Worm (Caenorhabditis elegans) whole organism, L4/young adult: ENCODE measurements around the gene F31E3.12.
"Not testable (repeated sequence)": the region's sequence is repeated elsewhere in the genome, so short reads cannot be mapped to it uniquely, and the experiment has no call there.

ENCODE experiments used
- W03F9.2 ChIP-seq: fragments of 150-350 bp; optimal IDR thresholded peaks from 2 replicates; lab custom pipeline; 2014; ENCODE audit warnings: missing biosample characterization, missing genetic modification characterization
- dao-5 ChIP-seq: sonication (generic microtip); optimal IDR thresholded peaks from 2 replicates; lab custom pipeline; 2016; ENCODE audit warnings: missing genotype, missing genetic modification characterization, moderate library complexity, missing compliant biosample characterization
- him-1 ChIP-seq: sonication (generic microtip); optimal IDR thresholded peaks from 2 replicates; lab custom pipeline; 2016; ENCODE audit warnings: missing genotype, missing genetic modification reagents, missing genetic modification characterization, missing compliant biosample characterization

Gene F31E3.12

DNA sequence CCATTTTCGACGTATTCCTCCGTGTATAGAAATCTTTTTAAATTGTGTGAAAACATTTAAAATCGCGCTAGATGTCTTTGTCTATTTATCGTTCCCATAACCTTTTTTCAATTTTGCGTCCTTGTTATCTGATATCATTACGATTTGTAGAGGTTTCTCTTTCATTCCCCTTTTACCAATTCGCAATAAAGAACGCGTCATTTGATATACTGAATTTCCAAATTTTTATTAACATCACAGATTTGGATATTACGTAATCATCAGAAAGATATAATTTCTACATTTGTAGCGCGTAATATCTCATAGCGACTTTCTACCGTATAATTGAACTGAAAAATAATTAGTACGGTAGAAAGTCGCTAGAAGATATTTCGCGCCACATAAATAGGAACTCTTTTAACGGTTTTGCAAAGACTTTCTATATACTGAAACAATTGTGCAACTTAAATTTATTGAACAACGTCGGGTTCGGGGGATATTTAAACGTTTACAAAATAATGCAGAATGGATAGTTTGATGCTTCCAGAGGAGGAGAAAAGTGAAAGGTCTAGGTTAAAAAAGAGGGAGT, 10.4 kb upstream of the F31E3.12 start:
- TF ChIP-seq W03F9.2 (tag; lab: Kevin White, UChicago) (no peak), him-1 (tag; lab: Kevin White, UChicago) (no peak), dao-5 (no peak)

DNA sequence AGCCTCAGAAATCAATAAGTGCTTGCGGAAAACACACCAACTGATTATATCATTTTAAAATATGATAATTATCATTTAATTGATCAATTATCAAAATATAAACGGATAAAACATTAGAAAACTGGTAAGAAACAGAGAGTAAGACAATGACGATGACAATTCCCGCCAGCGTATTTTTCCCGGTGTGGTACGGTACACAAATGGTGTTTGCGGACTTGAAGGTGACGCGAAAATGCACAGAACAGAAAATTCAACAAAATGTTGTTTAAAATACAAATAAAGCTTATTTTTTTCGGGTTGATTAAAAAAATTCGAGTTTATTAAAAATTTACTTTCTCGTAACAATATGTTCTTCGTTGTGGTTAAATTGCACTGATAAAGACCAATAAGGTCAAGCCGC, 8.0 kb upstream of the F31E3.12 start:
- TF ChIP-seq dao-5 (no peak), W03F9.2 (tag; lab: Kevin White, UChicago) (peak; percentile 42), him-1 (tag; lab: Kevin White, UChicago) (no peak)

DNA sequence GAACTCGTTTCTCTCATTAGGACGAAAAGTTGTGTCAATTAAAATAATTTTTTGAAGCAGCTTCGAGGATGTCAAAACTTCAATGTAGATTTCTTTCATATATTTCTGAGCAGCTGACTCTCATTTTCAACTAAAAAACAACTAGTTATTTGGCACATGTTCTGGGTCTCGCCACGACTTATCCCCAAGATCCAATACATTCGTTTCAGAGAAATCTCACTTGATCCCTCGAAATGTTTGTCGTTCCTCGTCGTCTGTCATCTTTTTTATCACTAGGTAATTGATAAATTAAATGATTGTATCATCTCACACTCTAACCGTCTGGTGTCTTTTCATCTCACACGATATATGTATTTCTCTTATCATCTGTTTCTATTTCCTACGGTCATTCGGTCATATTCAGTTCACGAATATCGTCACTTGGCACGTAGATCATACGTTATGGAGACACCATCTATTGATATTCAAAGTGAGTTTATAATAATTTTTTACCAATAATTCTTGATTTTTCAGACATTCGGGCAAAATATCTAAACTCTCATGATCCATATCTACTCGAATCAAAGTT, 7.2 kb upstream of the F31E3.12 start, which contains the start of the genes rpn-6.1 and F57B9.1:
Gene rpn-6.1, minus strand, starts transcription at position 65 of the 568 bp plus-strand sequence.
Gene F57B9.1, plus strand, starts transcription at position 154 of the 568 bp plus-strand sequence.
- no peak for TF ChIP-seq W03F9.2 (tag; lab: Kevin White, UChicago)
- no peak for TF ChIP-seq dao-5

DNA sequence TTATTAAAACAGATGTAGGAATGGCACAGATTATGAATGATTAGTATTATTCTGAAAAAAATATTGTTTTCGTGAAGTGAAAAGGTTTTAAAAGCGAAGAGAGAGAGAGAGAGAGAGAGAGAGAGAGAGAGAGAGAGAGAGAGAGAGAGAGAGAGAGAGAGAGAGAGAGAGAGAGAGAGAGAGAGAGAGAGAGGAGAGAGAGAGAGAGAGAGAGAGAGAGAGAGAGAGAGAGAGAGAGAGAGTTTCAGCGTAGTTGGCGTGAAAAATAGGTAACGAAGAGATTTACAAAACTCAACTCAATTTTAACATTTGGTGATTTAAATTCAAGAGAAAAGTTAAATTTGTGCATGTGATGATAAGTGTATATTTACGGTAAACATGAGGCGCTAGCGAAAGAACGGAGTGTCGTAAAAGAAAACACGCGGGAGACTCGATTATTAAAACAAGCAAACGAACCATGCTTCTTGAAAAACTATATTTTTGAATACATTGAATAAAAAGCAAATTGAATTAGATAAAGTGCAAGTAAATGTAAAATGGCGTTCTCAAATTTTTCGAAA, 1.0 kb upstream of the F31E3.12 start, which contains the start of gene panl-2:
Gene panl-2, minus strand, starts transcription at position 51 of the 560 bp plus-strand sequence.
- no peak for TF ChIP-seq him-1 (tag; lab: Kevin White, UChicago)
- TF ChIP-seq dao-5, result no peak
- no peak for TF ChIP-seq W03F9.2 (tag; lab: Kevin White, UChicago)

DNA sequence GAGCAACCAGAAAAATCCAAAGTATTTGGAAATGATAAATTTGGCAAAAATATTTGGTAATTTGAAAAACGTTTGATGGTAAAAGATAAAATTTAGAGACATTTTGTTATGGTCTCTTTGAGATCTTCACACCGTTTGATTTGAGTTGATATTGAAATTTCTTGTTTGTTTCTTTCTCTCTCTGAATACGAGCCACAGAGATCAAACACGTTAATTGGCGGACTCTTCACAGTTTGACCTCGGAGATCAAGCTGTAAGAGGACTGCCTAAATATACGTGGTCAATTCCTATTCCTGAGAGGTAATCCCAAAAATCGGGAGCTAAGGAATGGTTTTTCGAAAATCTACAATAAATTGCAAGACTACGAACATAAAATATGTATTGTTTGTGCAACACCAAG, 535 bp upstream of the F31E3.12 start:
- TF ChIP-seq W03F9.2 (tag; lab: Kevin White, UChicago) (no peak), dao-5 (no peak), him-1 (tag; lab: Kevin White, UChicago) (no peak)

DNA sequence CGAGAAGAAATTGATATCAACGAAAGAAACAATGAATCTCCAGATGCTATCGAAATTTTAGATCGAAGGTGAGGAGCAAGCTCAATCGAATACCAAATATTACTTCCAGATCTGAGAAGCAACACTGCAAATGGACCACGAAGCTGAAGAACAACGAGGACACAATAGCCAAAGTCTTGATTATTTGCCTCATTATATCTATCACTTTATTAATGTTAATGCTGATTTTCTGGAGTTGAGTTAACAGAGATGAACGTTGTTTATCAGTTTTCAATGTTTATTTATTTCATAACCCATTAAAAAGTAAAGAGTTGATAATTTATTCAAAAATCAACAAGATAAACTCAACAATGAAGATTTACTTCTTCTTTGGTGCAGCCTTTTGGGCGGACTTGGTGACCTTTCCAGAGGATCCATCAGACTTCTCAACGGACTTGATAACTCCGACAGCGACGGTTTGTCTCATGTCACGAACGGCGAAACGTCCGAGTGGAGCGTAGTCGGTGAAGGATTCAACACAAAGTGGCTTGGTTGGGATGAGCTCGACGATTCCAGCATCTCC, 672 bp downstream of the F31E3.12 start:
- peak; percentile 50 for TF ChIP-seq W03F9.2 (tag; lab: Kevin White, UChicago)
- TF ChIP-seq dao-5, result peak; percentile 25
- TF ChIP-seq him-1 (tag; lab: Kevin White, UChicago), result no peak

DNA sequence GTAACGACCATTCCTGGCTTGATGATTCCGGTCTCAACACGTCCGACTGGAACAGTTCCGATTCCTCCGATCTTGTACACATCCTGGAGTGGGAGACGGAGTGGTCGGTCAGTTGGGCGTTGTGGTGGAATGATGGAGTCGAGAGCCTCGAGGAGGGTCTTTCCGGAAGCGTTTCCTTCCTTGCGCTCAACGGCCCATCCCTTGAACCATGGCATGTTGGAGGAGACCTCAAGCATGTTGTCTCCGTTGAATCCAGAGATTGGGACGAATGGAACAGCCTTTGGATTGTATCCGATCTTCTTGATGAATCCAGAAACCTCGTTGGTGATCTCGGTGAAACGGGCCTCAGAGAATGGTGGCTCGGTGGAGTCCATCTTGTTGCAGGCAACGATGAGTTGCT, 1.6 kb downstream of the F31E3.12 start:
- TF ChIP-seq dao-5 (no peak), him-1 (tag; lab: Kevin White, UChicago) (no peak), W03F9.2 (tag; lab: Kevin White, UChicago) (no peak)

DNA sequence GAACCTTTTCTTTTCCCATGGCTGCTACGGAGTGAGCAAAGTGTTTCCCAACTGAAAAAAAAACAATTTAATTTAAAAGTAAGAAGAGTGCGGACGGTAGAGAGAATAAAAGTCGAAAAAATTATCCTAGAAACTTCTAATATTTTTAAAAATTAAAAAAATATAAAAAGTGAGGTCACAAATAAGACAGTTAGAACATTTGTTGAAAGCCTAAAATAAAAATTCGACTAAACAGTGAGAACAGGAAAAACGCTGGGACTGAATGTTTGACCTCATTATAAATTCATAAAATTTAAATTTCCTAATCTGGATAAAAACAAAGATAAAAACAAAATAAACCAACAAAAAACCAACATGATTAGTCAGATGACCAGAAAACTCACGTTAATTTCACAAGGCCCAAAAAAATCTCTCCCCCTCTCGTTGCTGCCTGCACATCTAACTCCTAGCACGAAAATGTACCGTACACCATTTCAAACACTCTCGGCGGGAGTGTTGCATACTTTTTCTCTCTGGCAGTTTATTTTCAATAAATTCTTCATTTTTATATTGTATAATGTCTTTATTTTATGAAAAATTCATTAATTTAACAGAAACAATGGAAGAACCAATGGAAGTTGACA, 2.6 kb downstream of the F31E3.12 start, which contains the start of the genes eef-1A.1 and rfc-4:
Gene eef-1A.1, minus strand, starts transcription at position 51 of the 623 bp plus-strand sequence.
Gene rfc-4, plus strand, starts transcription at position 592 of the 623 bp plus-strand sequence.
- peak; percentile 80 for TF ChIP-seq him-1 (tag; lab: Kevin White, UChicago)
- no peak for TF ChIP-seq dao-5
- TF ChIP-seq W03F9.2 (tag; lab: Kevin White, UChicago), result peak; percentile 97

DNA sequence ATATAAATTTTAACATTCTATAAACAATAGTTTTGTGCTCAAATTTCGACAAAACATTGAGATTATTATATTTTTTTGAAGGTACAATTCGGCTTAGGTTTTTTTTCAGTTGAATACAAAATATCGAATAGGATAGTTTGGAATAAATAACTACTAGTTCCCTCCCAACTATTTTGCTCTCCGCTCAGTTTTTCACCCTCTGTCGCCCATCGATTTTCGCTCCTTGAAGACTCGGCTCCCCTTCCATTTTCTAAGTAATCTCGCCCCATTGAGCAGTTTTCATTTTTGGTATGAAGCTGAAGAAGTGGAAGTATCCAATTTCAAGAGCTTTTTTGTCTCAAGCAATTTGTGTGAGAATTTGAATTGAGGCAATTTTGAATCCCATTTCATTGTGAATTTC, 4.5 kb downstream of the F31E3.12 start, which contains the start of gene F31E3.2:
Gene F31E3.2, plus strand, starts transcription at position 301 of the 400 bp plus-strand sequence.
- TF ChIP-seq him-1 (tag; lab: Kevin White, UChicago) (no peak), dao-5 (no peak), W03F9.2 (tag; lab: Kevin White, UChicago) (no peak)

DNA sequence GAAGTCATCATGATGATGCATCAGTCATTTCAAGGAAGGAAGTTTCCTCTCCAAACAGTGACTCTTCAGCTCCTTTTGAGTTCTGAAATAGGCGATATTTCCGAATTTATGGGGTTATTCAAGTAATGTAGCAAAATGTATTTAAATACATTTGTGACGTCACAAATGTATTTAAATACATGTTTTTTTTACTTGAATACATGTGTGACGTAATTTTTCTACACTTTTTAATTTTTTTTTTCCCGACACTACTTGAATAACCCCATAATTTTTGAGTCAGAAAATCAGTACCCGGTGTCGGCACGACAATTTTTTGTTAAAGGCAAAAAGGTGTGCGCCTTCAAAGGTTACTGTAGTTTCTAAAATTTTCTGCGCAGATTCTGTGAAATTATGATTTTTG, 5.8 kb downstream of the F31E3.12 start:
- TF ChIP-seq W03F9.2 (tag; lab: Kevin White, UChicago) (no peak), him-1 (tag; lab: Kevin White, UChicago) (no peak), dao-5 (no peak)

DNA sequence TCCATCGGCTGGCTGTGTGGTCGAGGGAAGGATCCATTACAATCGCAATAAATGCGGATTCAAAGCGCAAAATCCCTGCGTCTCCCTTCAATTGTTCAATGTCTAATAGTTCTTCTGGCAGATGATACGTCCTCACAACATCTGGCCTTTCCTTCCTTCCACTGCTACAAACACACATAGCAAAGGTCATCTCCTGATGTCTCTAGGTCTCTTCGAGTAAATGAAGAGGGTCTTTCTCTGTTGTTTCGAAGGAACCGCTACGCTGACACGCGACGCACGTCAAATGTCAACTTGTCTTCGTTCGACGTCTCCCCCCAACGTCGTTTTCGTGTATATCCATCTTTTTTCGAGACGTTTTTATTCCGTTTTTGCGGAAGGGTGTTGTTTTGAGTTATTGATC, 9.7 kb downstream of the F31E3.12 start:
- TF ChIP-seq dao-5 (no peak), W03F9.2 (tag; lab: Kevin White, UChicago) (no peak), him-1 (tag; lab: Kevin White, UChicago) (no peak)

DNA sequence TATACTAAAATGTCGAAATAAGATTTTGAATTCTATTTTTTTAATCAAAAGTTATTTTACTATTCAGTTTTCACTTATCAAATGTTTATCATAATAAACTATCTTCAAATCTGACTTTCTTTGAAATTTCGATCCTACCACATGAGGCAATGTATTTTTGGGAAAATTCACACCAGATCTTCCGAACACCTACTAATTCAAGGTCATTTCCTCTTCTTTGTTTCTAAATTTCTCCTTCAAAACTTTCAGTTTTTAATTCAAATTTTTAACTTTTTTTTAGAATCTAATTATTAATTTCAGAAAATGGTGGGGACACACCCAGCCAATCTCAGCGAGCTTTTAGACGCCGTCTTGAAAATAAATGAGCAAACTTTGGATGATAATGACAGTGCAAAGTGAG, 10.4 kb downstream of the F31E3.12 start, which contains the start of gene ceh-20:
Gene ceh-20, plus strand, starts transcription at position 301 of the 400 bp plus-strand sequence.
- TF ChIP-seq him-1 (tag; lab: Kevin White, UChicago) (no peak), dao-5 (no peak), W03F9.2 (tag; lab: Kevin White, UChicago) (no peak)

DNA sequence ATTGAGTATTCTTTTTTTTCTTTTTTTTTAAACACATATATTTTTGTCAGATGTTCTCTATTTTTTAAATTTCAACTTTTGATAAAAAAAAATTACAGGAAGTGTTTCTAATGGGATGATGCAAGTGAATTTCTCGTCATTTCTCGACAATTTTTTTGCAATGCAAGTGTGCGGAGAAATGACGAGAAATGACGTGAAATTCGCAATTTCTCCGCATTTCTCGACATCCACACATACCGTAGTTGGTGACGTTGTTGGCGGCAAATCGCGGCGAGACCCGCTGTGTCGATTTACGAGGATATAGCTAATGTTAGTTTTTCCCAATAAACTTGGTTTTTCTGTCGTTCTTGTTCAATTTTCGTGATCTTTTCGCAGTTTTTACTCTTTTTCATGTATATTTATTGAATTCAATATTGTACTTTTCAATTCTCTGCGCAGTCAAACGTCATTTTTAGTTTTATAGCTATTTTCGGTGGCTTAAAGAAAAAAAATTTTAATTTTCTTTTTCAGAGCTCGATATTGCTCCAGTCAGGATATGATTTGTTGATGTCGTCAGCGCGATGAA, 12.9 kb downstream of the F31E3.12 start, which contains the start of gene F31E3.6:
Gene F31E3.6, plus strand, starts transcription at position 93 of the 565 bp plus-strand sequence.
- not testable (repeated sequence) for TF ChIP-seq W03F9.2 (tag; lab: Kevin White, UChicago); him-1 (tag; lab: Kevin White, UChicago); dao-5
